Worm (Caenorhabditis elegans) whole organism, L4 larva: ENCODE results near the gene atg-18.

ENCODE experiments used
- F37D6.2 ChIP-seq: sonication (generic microtip); optimal IDR thresholded peaks from 2 replicates; lab custom pipeline; 2016; ENCODE audit warnings: mild to moderate bottlenecking, missing genetic modification characterization, missing compliant biosample characterization
- F44E2.7 ChIP-seq: fragments of 200-800 bp; sonication (Bioruptor generic); IDR thresholded peaks from 2 replicates; pipeline ENCODE4 v2.1.2; 2022; ENCODE audit warnings: missing genetic modification characterization, missing compliant biosample characterization
- F49E8.2 ChIP-seq: sonication (generic microtip); optimal IDR thresholded peaks from 2 replicates; lab custom pipeline; 2016; ENCODE audit warnings: missing compliant biosample characterization, mild to moderate bottlenecking, missing genetic modification characterization, borderline replicate concordance
- R02D3.7 ChIP-seq: fragments of 150-350 bp; sonication (generic microtip); optimal IDR thresholded peaks from 3 replicates; lab custom pipeline; 2014; ENCODE audit warnings: missing biosample characterization, missing genetic modification characterization
- T20F7.1 ChIP-seq: fragments of 200-800 bp; sonication (Bioruptor generic); optimal IDR thresholded peaks from 2 replicates; lab custom pipeline; 2018; ENCODE audit warnings: mild to moderate bottlenecking, missing genetic modification characterization, missing compliant biosample characterization
- Y105C5A.15 ChIP-seq: fragments of 200-800 bp; sonication (Bioruptor generic); IDR thresholded peaks from 2 replicates; pipeline ENCODE4 v1.3.6; 2022; ENCODE audit warnings: missing genetic modification characterization, missing compliant biosample characterization
- ZK546.5 ChIP-seq, 2 experiments: sonication (generic microtip); optimal IDR thresholded peaks; 2 replicates each; lab custom pipeline; 2017; ENCODE audit warnings: missing biosample characterization in 2 of 2, missing genetic modification characterization in 2 of 2
- aha-1 ChIP-seq: fragments of 150-350 bp; peaks from one replicate; lab custom pipeline; 2014; ENCODE audit warnings: missing biosample characterization, missing genetic modification characterization
- attf-4 ChIP-seq: sonication (generic microtip); optimal IDR thresholded peaks from 3 replicates; lab custom pipeline; 2017; ENCODE audit warnings: missing biosample characterization, missing genetic modification characterization
- ceh-32 ChIP-seq: sonication (generic microtip); optimal IDR thresholded peaks from 2 replicates; lab custom pipeline; 2016; ENCODE audit warnings: mild to moderate bottlenecking, missing genetic modification characterization, missing compliant biosample characterization; ENCODE audit not compliant: poor library complexity
- ceh-62 ChIP-seq: sonication (generic microtip); optimal IDR thresholded peaks from 2 replicates; lab custom pipeline; 2017; ENCODE audit warnings: missing biosample characterization, missing genetic modification characterization
- ceh-82 ChIP-seq: sonication (generic microtip); optimal IDR thresholded peaks from 2 replicates; lab custom pipeline; 2017; ENCODE audit warnings: missing biosample characterization, missing genetic modification characterization
- ces-1 ChIP-seq: fragments of 150-350 bp; sonication (generic microtip); optimal IDR thresholded peaks from 4 replicates; lab custom pipeline; 2014; ENCODE audit warnings: missing biosample characterization, missing genetic modification reagents, missing genetic modification characterization
- daf-12 ChIP-seq: fragments of 150-350 bp; optimal IDR thresholded peaks from 2 replicates; lab custom pipeline; 2014; ENCODE audit warnings: missing biosample characterization, missing genetic modification reagents, missing genetic modification characterization
- daf-16 ChIP-seq, 3 experiments: sonication (generic microtip); optimal IDR thresholded peaks; 2 replicates each; lab custom pipeline; 2016 to 2017; ENCODE audit warnings: missing genetic modification characterization in 3 of 3, missing genetic modification reagents in 3 of 3, mild to moderate bottlenecking in 2 of 3, missing compliant biosample characterization in 2 of 3, missing biosample characterization in 1 of 3, moderate library complexity in 1 of 3
- dmd-6 ChIP-seq: fragments of 200-800 bp; sonication (Bioruptor generic); IDR thresholded peaks from 2 replicates; pipeline ENCODE4 v1.3.6; 2022; ENCODE audit warnings: missing genetic modification reagents, missing genetic modification characterization, missing compliant biosample characterization
- dpl-1 ChIP-seq: fragments of 150-350 bp; optimal IDR thresholded peaks from 2 replicates; lab custom pipeline; 2014; ENCODE audit warnings: missing biosample characterization, missing genetic modification reagents, missing genetic modification characterization
- duxl-1 ChIP-seq: sonication (generic microtip); optimal IDR thresholded peaks from 2 replicates; lab custom pipeline; 2016; ENCODE audit warnings: mild to moderate bottlenecking, missing genetic modification characterization, moderate library complexity, missing compliant biosample characterization; ENCODE audit not compliant: poor library complexity
- dve-1 ChIP-seq: sonication (generic microtip); optimal IDR thresholded peaks from 2 replicates; lab custom pipeline; 2017; ENCODE audit warnings: antibody characterized with exemption, mild to moderate bottlenecking, missing genetic modification characterization, missing compliant biosample characterization; ENCODE audit not compliant: insufficient read depth
- fkh-10 ChIP-seq: fragments of 150-350 bp; optimal IDR thresholded peaks from 2 replicates; lab custom pipeline; 2014; ENCODE audit warnings: missing biosample characterization, missing genetic modification reagents, missing genetic modification characterization
- hlh-11 ChIP-seq: fragments of 200-800 bp; sonication (Bioruptor generic); optimal IDR thresholded peaks from 2 replicates; lab custom pipeline; 2018; ENCODE audit warnings: mild to moderate bottlenecking, missing genetic modification characterization, missing compliant biosample characterization
- lin-1 ChIP-seq: fragments of 200-800 bp; sonication (Bioruptor generic); IDR thresholded peaks from 2 replicates; pipeline ENCODE4 v1.3.6; 2022; ENCODE audit warnings: missing genetic modification reagents, missing genetic modification characterization, missing compliant biosample characterization
- lin-38 ChIP-seq: fragments of 200-800 bp; sonication (Bioruptor generic); IDR thresholded peaks from 2 replicates; pipeline ENCODE4 v1.3.6; 2022; ENCODE audit warnings: missing genetic modification reagents, missing genetic modification characterization, missing compliant biosample characterization
- lir-3 ChIP-seq: sonication (generic microtip); optimal IDR thresholded peaks from 2 replicates; lab custom pipeline; 2016; ENCODE audit warnings: mild to moderate bottlenecking, missing genetic modification characterization, missing compliant biosample characterization
- lsy-2 ChIP-seq, 2 experiments: fragments of 150-350 bp in 1 of 2; sonication (generic microtip) in 1 of 2; optimal IDR thresholded peaks; 2 replicates each; lab custom pipeline; 2014 to 2017; ENCODE audit warnings: missing biosample characterization in 2 of 2, missing genetic modification characterization in 2 of 2
- madf-5 ChIP-seq, 2 experiments: fragments of 200-800 bp; sonication (Bioruptor generic); IDR thresholded peaks; 2 replicates each; pipeline ENCODE4 v1.3.6; 2022; ENCODE audit warnings: missing compliant biosample characterization in 2 of 2, missing genetic modification characterization in 2 of 2
- mdl-1 ChIP-seq, 2 experiments: fragments of 150-350 bp in 1 of 2; sonication (generic microtip) in 1 of 2; optimal IDR thresholded peaks; 2 replicates each; lab custom pipeline; 2014 to 2017; ENCODE audit warnings: missing biosample characterization in 2 of 2, missing genetic modification characterization in 2 of 2
- mes-2 ChIP-seq: sonication (generic microtip); optimal IDR thresholded peaks from 2 replicates; lab custom pipeline; 2016; ENCODE audit warnings: missing genotype, mild to moderate bottlenecking, missing genetic modification characterization, missing compliant biosample characterization; ENCODE audit not compliant: poor library complexity, severe bottlenecking
- nhr-102 ChIP-seq: sonication (generic microtip); optimal IDR thresholded peaks from 2 replicates; lab custom pipeline; 2016; ENCODE audit warnings: mild to moderate bottlenecking, missing genetic modification characterization, moderate library complexity, missing compliant biosample characterization
- nhr-11 ChIP-seq: fragments of 150-350 bp; optimal IDR thresholded peaks from 2 replicates; lab custom pipeline; 2014; ENCODE audit warnings: missing biosample characterization, missing genetic modification characterization
- nhr-25 ChIP-seq: sonication (generic microtip); optimal IDR thresholded peaks from 2 replicates; lab custom pipeline; 2017; ENCODE audit warnings: missing genetic modification characterization, mild to moderate bottlenecking, missing compliant biosample characterization, antibody characterized with exemption, moderate library complexity, borderline replicate concordance; ENCODE audit not compliant: insufficient read depth
- nhr-28 ChIP-seq: fragments of 150-350 bp; optimal IDR thresholded peaks from 2 replicates; lab custom pipeline; 2014; ENCODE audit warnings: missing biosample characterization, missing genetic modification characterization
- nhr-48 ChIP-seq: sonication (generic microtip); optimal IDR thresholded peaks from 2 replicates; lab custom pipeline; 2016; ENCODE audit warnings: mild to moderate bottlenecking, missing genetic modification characterization, missing compliant biosample characterization
- nhr-77 ChIP-seq: fragments of 150-350 bp; optimal IDR thresholded peaks from 2 replicates; lab custom pipeline; 2014; ENCODE audit warnings: missing biosample characterization, missing genetic modification characterization
- php-3 ChIP-seq: fragments of 200-800 bp; sonication (Bioruptor generic); IDR thresholded peaks from 2 replicates; pipeline ENCODE4 v1.3.6; 2022; ENCODE audit warnings: missing genetic modification reagents, missing genetic modification characterization, missing compliant biosample characterization
- saeg-2 ChIP-seq: fragments of 200-800 bp; sonication (Bioruptor generic); IDR thresholded peaks from 2 replicates; pipeline ENCODE4 v1.3.6; 2022; ENCODE audit warnings: missing genetic modification reagents, missing genetic modification characterization, missing compliant biosample characterization
- snpc-1.2 ChIP-seq: fragments of 200-800 bp; sonication (Bioruptor generic); IDR thresholded peaks from 2 replicates; pipeline ENCODE4 v1.3.6; 2022; ENCODE audit warnings: missing genetic modification reagents, missing genetic modification characterization, missing compliant biosample characterization
- snpc-4 ChIP-seq: fragments of 150-350 bp; optimal IDR thresholded peaks from 2 replicates; lab custom pipeline; 2014; ENCODE audit warnings: missing biosample characterization, missing genetic modification characterization
- unc-39 ChIP-seq: sonication (generic microtip); optimal IDR thresholded peaks from 2 replicates; lab custom pipeline; 2017; ENCODE audit warnings: missing biosample characterization, missing genetic modification characterization
- unc-62 ChIP-seq, 3 experiments: fragments of 150-350 bp in 1 of 3; sonication (generic microtip); optimal IDR thresholded peaks in 2 of 3; peaks in 1 of 3; 1 replicate in 1 of 3; 2 replicates in 2 of 3; lab custom pipeline; 2014 to 2017; ENCODE audit warnings: missing biosample characterization in 3 of 3, missing genetic modification characterization in 3 of 3, missing genetic modification reagents in 3 of 3, missing genotype in 1 of 3
- ztf-11 ChIP-seq: fragments of 150-350 bp; optimal IDR thresholded peaks from 2 replicates; lab custom pipeline; 2014; ENCODE audit warnings: missing biosample characterization, missing genetic modification characterization
- ztf-7 ChIP-seq: fragments of 150-350 bp; optimal IDR thresholded peaks from 2 replicates; lab custom pipeline; 2014; ENCODE audit warnings: missing biosample characterization, missing genetic modification characterization

Gene atg-18

ce11 chrV:8594105-8594964 is 36.8 kb downstream of the atg-18 start, which contains the start of gene tag-196 (continued):
- no peak for TF ChIP-seq php-3 (GFP tag; lab: Robert Waterston, UW)
- TF ChIP-seq madf-5 (GFP tag; IDR thresholded peaks at IDR 0.05; lab: Robert Waterston, UW), result no peak
- TF ChIP-seq nhr-11 (tag; lab: Kevin White, UChicago), result peak; percentile 68
- no peak for TF ChIP-seq dpl-1
- TF ChIP-seq R02D3.7 (tag; lab: Kevin White, UChicago), result no peak
- TF ChIP-seq nhr-77, result no peak
- no peak for TF ChIP-seq ceh-32 (tag; lab: Kevin White, UChicago)
- TF ChIP-seq daf-12 (tag; lab: Kevin White, UChicago), result no peak
- TF ChIP-seq lir-3 (tag; lab: Kevin White, UChicago), result no peak
- no peak for TF ChIP-seq duxl-1
- TF ChIP-seq attf-4 (tag; lab: Kevin White, UChicago), result no peak
- no peak for TF ChIP-seq ztf-11 (tag; lab: Kevin White, UChicago)
- TF ChIP-seq dmd-6 (GFP tag; lab: Robert Waterston, UW), result no peak
- TF ChIP-seq unc-62 (GFP tag; optimal IDR thresholded peaks at IDR 0.05 in 1 of 2; lab: Kevin White, UChicago), result peak in 1 of 2 experiments; percentile 77
- TF ChIP-seq unc-62 (tag; optimal IDR thresholded peaks at IDR 0.05; lab: Kevin White, UChicago), result no peak
- no peak for TF ChIP-seq lin-38 (GFP tag; lab: Robert Waterston, UW)
- no peak for TF ChIP-seq saeg-2 (GFP tag; lab: Robert Waterston, UW)
- TF ChIP-seq ztf-7 (tag; lab: Kevin White, UChicago), result no peak
- TF ChIP-seq mes-2 (tag; lab: Kevin White, UChicago), result no peak
- no peak for TF ChIP-seq nhr-102
- TF ChIP-seq nhr-28, result peak; percentile 12
- TF ChIP-seq mdl-1 (tag; optimal IDR thresholded peaks at IDR 0.05; lab: Kevin White, UChicago), result no peak
- no peak for TF ChIP-seq unc-39 (tag; lab: Kevin White, UChicago)
- peak; percentile 89 for TF ChIP-seq aha-1 (tag; lab: Kevin White, UChicago)
- TF ChIP-seq nhr-25, result no peak
- TF ChIP-seq ZK546.5 (tag; optimal IDR thresholded peaks at IDR 0.05; lab: Kevin White, UChicago), result no peak
- TF ChIP-seq, all 104 proteins: peak for 9

ce11 chrV:8592691-8593307 is 38.3 kb downstream of the atg-18 start:
- no peak for TF ChIP-seq ceh-62 (tag; lab: Kevin White, UChicago)
- no peak for TF ChIP-seq snpc-4 (tag; lab: Kevin White, UChicago)
- no peak for TF ChIP-seq lin-1 (GFP tag; lab: Robert Waterston, UW)
- TF ChIP-seq ceh-32 (tag; lab: Kevin White, UChicago), result no peak
- peak; percentile 57 for TF ChIP-seq fkh-10 (GFP tag; lab: Kevin White, UChicago)
- TF ChIP-seq F44E2.7 (GFP tag; lab: Robert Waterston, UW), result no peak

DNA sequence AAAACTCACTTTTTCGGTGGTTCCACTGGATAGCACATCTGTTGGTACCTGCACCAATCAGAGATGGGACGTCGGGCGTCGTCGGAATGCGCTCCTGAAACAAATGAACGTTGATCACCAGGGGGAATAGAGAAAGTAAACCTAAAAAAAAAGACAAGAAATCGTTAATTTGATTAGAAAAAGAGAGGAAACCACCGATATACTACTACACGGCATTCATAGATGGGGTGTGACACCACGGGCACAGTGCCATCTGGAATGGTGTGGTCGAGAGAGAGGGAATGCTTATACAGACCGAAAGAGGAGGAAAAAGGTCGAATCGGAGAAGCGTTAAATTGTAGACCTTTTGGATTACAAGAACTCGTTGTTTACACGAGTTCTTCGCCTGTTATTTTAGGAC is 43.0 kb downstream of the atg-18 start, which contains the start of gene C10B5.3:
Gene C10B5.3, minus strand, starts transcription at position 101 of the 400 bp plus-strand sequence.
- 0 out of 2 replicates have a peak, but pooled peaks have one; percentile 32 for TF ChIP-seq Y105C5A.15 (GFP tag; lab: Robert Waterston, UW)
- TF ChIP-seq unc-62 (GFP tag; optimal IDR thresholded peaks at IDR 0.05 in 1 of 2; lab: Kevin White, UChicago), result peak in 1 of 2 experiments; percentile 72
- no peak for TF ChIP-seq unc-62 (tag; optimal IDR thresholded peaks at IDR 0.05; lab: Kevin White, UChicago)
- TF ChIP-seq ces-1 (GFP tag; lab: Kevin White, UChicago), result no peak

DNA sequence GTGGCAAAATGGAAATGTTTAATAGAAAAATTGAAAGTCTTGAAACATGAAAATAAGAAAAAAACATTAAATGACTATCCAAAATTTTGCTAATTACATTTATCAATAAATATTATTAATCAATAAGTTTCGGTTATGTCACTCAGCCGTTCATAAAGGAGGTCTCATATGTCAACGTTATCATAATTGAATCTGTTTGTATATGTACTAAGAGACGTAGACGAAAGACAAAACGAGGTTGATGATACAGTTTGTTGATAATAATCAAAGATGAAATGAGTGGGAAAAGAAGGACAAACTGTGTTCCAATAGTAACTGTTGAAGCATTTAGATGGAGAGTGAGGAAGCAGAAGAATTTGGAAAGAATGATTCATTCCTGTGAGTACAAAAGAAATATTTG is 44.2 kb downstream of the atg-18 start:
- peak; percentile 36 for TF ChIP-seq nhr-48 (tag; lab: Kevin White, UChicago)
- no peak for TF ChIP-seq F37D6.2 (tag; lab: Kevin White, UChicago)
- no peak for TF ChIP-seq daf-16 (GFP tag; optimal IDR thresholded peaks at IDR 0.05; lab: Kevin White, UChicago)
- peak; percentile 90 for TF ChIP-seq daf-16 (tag; optimal IDR thresholded peaks at IDR 0.05; lab: Kevin White, UChicago)
- no peak for TF ChIP-seq F49E8.2 (tag; lab: Kevin White, UChicago)
- peak; percentile 46 for TF ChIP-seq nhr-28
- no peak for TF ChIP-seq nhr-102
- TF ChIP-seq snpc-1.2 (GFP tag; lab: Robert Waterston, UW), result no peak
- TF ChIP-seq dve-1, result peak; percentile 71
- no peak for TF ChIP-seq hlh-11 (tag; lab: Kevin White, UChicago)
- no peak for TF ChIP-seq lsy-2 (tag; optimal IDR thresholded peaks at IDR 0.05; lab: Kevin White, UChicago)
- no peak for TF ChIP-seq attf-4 (tag; lab: Kevin White, UChicago)
- TF ChIP-seq dmd-6 (GFP tag; lab: Robert Waterston, UW), result peak; percentile 58
- TF ChIP-seq T20F7.1 (GFP tag; lab: Kevin White, UChicago), result peak; percentile 24
- TF ChIP-seq ceh-82 (tag; lab: Kevin White, UChicago), result no peak
